Fruit fly (Drosophila melanogaster): ENCODE data around the gene CG32152.

The CG32152 gene

DNA sequence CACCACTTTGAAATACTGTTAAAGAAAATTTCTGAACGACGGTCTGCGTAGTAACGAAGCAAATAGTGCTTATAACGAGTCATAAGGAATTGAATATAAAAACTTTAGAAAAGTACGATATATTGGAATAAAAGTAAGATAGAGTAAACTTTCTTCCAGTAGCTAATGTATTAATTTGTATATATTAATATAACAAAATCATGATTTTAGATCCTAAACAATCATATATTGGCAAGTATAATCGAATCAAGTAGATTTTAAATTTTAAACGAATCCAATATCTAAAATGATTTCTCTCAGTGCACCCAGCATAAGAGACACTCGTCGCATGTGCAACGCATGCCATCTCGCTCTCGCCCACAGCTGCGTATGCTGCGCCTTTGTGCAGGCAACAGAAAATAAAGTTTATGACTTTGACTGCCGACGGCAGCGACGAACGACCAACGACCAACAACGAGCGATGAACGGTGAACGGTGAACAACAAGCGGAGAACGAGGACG, 37.5 kb upstream of the CG32152 start (continued):
- TF ChIP-seq CG2120 (GFP tag; optimal IDR thresholded peaks at IDR 0.05) (no peak), CG9817 (tag; optimal IDR thresholded peaks at IDR 0.05) (no peak), da (GFP tag; optimal IDR thresholded peaks at IDR 0.05) (no peak), Lpt (GFP tag; optimal IDR thresholded peaks at IDR 0.05) (no peak), CG32772 (GFP tag; IDR thresholded peaks at IDR 0.05) (0 out of 2 replicates have a peak, but pooled peaks have one; percentile 20), zfh1 (GFP tag; IDR thresholded peaks at IDR 0.05) (peak; percentile 46; the same call in 1 of the 3 replicates), tgo (GFP tag; IDR thresholded peaks at IDR 0.05) (no peak), ase (GFP tag; IDR thresholded peaks at IDR 0.05) (no peak), cg (GFP tag; optimal IDR thresholded peaks at IDR 0.05) (no peak), luna (GFP tag; optimal IDR thresholded peaks at IDR 0.05) (no peak), lab (GFP tag; optimal IDR thresholded peaks at IDR 0.05) (no peak), dm (GFP tag; optimal IDR thresholded peaks at IDR 0.05) (no peak), CG7928 (GFP tag; optimal IDR thresholded peaks at IDR 0.05) (no peak), CG3163 (GFP tag; optimal IDR thresholded peaks at IDR 0.05) (no peak), CG2712 (tag; optimal IDR thresholded peaks at IDR 0.05) (peak; percentile 0), Rfx (GFP tag; IDR thresholded peaks at IDR 0.05) (no peak), CG32532 (GFP tag; IDR thresholded peaks at IDR 0.05) (no peak), sob (GFP tag; IDR thresholded peaks at IDR 0.05) (no peak), CG16779 (GFP tag; IDR thresholded peaks at IDR 0.05) (no peak), Adf1 (GFP tag; IDR thresholded peaks at IDR 0.05) (no peak), CG17359 (tag; optimal IDR thresholded peaks at IDR 0.05) (peak; percentile 30), Drgx (GFP tag; IDR thresholded peaks at IDR 0.05) (peak; percentile 77), Optix (GFP tag; IDR thresholded peaks at IDR 0.05) (no peak), Fer1 (GFP tag; optimal IDR thresholded peaks at IDR 0.05) (no peak), CG8290 (GFP tag; optimal IDR thresholded peaks at IDR 0.05) (peak; percentile 5), CG8290 (tag; optimal IDR thresholded peaks at IDR 0.05) (no peak), CG12391 (tag; optimal IDR thresholded peaks at IDR 0.05) (no peak), CG4707 (GFP tag; optimal IDR thresholded peaks at IDR 0.05) (no peak), Eip74EF (GFP tag; optimal IDR thresholded peaks at IDR 0.05) (peak in 1 of 2 experiments; percentile 15), otp (GFP tag; IDR thresholded peaks at IDR 0.05) (no peak), Hey (tag; optimal IDR thresholded peaks at IDR 0.05) (no peak), Doc2 (GFP tag; IDR thresholded peaks at IDR 0.05) (no peak), CG7372 (GFP tag; IDR thresholded peaks at IDR 0.05) (no peak), jumu (GFP tag; optimal IDR thresholded peaks at IDR 0.05) (no peak), HLH54F (GFP tag; optimal IDR thresholded peaks at IDR 0.05) (no peak), CG42726 (GFP tag; IDR thresholded peaks at IDR 0.05; ENCODE audit: partially characterized antibody) (no peak), CG18619 (GFP tag; optimal IDR thresholded peaks at IDR 0.05) (no peak), bowl (GFP tag; IDR thresholded peaks at IDR 0.05) (no peak), Tbp (GFP tag; optimal IDR thresholded peaks at IDR 0.05) (no peak), CG17361 (GFP tag; IDR thresholded peaks at IDR 0.05) (0 out of 3 replicates have a peak, but pooled peaks have one; percentile 20), Med (GFP tag) (peak; percentile 15), E2f2 (GFP tag; IDR thresholded peaks at IDR 0.05) (no peak), CG6654 (GFP tag; optimal IDR thresholded peaks at IDR 0.05) (no peak), knrl (GFP tag; IDR thresholded peaks at IDR 0.05; ENCODE audit: partially characterized antibody) (no peak), CG6175 (GFP tag; IDR thresholded peaks at IDR 0.05) (no peak)
